Worm (Caenorhabditis elegans): ENCODE data around the gene T02G5.3.

The T02G5.3 gene

DNA sequence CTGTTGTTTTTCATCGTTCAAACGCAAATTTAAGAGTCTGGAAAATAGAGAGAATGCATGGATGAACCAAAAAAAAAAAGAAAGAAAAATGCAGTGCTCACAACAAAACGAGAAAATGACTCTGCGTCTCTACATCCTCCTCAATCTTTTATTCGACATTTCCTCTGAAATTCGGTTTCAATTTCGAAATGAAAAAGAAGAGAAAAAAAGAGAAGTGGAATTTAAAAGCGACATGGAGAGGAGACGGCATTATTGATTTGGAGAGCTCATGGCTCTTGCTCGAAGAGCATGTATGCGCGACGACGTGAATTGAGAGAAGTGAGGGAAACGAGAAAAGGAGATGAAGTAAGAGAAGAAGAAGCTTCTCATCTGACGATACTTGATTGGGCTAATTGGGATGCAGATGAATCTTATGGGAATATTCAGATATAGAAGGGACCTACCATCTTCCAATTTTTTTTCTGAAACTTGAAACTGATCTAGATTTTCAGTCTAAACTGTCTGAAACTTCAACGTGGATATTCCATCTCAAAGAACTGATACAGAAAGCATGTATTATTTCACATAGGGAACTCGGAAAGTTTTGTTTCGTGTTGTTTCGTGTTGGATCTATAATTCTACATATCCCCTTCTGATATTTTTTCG is 17.9 kb downstream of the T02G5.3 start:
- TF ChIP-seq unc-62 (GFP tag; optimal IDR thresholded peaks at IDR 0.05), result no peak

ce11 chrII:7111657-7112049 is 18.5 kb downstream of the T02G5.3 start, which contains the start of gene F10E7.5:
TSS of gene F10E7.5 (plus strand) at chrII:7111978.
- TF ChIP-seq unc-62 (GFP tag; optimal IDR thresholded peaks at IDR 0.05), result no peak

DNA sequence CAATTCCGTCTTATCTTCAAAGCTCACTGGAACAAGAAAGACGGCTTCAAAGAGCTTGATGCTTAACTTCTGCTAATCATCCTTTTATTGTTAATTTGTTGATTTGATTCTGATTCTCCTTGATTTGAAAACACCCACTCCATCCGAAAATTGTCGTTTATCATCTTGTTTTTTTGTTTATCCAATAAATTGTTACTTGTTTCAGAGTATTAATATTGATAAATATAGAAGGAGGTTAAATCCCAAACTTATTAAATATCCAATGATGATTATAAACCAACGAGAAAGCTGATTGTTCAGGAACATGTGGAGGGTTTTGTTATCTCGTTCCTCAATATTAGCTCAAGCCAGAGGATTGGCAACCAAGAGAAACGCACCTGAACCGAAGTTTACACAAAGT is 19.6 kb downstream of the T02G5.3 start, which contains the start of gene F10E7.6:
TSS of gene F10E7.6 (plus strand) at position 301 of the 400 bp plus-strand sequence.
- TF ChIP-seq unc-62 (GFP tag; optimal IDR thresholded peaks at IDR 0.05), result no peak

- no peak for TF ChIP-seq unc-62 (GFP tag; optimal IDR thresholded peaks at IDR 0.05)
Measured at ce11 chrII:7115638-7116037, 22.4 kb downstream of the T02G5.3 start, which contains the start of gene cutl-5. TSS of gene cutl-5 (minus strand) at chrII:7115906.

ce11 chrII:7116350-7116749 is 23.2 kb downstream of the T02G5.3 start, which contains the start of gene spon-1:
TSS of gene spon-1 (plus strand) at chrII:7116557.
- TF ChIP-seq unc-62 (GFP tag; optimal IDR thresholded peaks at IDR 0.05), result no peak

ce11 chrII:7119525-7119924 is 26.3 kb downstream of the T02G5.3 start:
- no peak for TF ChIP-seq unc-62 (GFP tag; optimal IDR thresholded peaks at IDR 0.05)

DNA sequence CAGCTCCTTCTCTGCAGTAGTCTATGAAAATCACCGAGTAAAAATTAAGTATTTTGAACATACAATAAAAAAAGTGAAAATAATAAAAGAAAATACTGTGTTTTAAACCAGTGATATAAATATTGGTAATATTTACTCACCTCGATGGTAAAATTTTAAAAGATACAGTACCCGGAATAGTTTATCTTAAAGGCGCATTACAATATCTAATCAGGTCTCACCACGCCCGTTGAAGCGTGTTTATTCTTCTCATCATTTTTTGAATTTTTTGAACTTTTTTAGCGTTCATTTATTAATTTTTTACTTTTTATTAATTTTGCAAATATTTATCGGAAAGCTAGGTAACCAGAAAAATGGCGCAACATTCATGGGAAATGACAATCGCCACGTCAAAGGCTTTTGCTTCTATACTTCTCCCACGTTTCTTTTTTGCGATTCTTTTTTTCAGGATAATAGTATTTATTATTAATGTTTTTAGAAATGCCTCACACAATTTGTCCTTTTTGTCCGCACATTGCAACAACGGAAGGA is 28.6 kb downstream of the T02G5.3 start, which contains the start of gene F10E7.2:
TSS of gene F10E7.2 (plus strand) at position 481 of the 531 bp plus-strand sequence.
- no peak for TF ChIP-seq unc-62 (GFP tag; optimal IDR thresholded peaks at IDR 0.05)

ce11 chrII:7122661-7123418 is 29.7 kb downstream of the T02G5.3 start, which contains the start of gene F10E7.11:
TSS of gene F10E7.11 (minus strand) at chrII:7122892.
- no peak for TF ChIP-seq unc-62 (GFP tag; optimal IDR thresholded peaks at IDR 0.05)

ce11 chrII:7126457-7126856 is 33.3 kb downstream of the T02G5.3 start, which contains the start of gene F10E7.1:
TSS of gene F10E7.1 (plus strand) at chrII:7126757.
- TF ChIP-seq unc-62 (GFP tag; optimal IDR thresholded peaks at IDR 0.05), result no peak

ce11 chrII:7131871-7132693 is 38.9 kb downstream of the T02G5.3 start, which contains the start of the genes T07F8.4 and gld-3:
TSS of gene T07F8.4 (minus strand) at chrII:7132032.
TSS of gene gld-3 (plus strand) at chrII:7132643.
- no peak for TF ChIP-seq unc-62 (GFP tag; optimal IDR thresholded peaks at IDR 0.05)

DNA sequence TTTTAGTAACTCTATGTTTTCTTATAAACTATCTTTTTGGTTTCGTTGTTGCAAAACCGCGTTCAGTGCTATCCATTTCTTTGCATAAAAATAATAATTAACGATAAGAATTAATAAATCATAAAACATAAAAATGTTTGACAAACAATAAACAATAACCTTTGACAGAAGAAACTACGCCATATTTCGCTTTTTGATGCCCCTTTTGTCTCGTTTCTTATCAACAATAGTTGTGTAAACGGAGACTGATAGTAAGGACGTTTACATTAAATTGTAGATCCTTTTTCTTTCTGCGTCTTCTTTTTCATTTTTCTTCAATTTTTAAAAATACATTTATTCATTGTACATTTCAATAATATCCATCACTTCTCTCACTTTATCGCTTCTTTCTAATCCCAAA is 45.9 kb downstream of the T02G5.3 start:
- TF ChIP-seq unc-62 (GFP tag; optimal IDR thresholded peaks at IDR 0.05), result no peak

DNA sequence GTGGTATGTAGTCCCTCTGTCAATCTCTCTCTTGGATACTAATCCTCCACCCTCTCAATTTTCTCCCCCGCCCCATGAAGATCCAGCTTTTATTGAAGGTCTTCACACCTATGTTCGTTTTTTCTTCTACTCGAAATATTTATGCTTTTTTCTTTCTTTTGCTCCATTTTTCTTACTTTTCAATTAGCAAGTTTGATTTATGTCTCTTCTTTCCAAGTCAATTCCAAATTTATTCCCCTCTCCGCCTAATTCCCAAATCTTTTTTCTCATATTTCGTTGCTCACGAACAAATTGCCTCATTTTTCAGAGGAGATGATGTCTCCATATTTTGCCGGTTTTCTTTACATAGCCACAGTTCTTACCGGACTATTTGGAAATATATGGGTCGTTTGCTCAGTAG is 51.1 kb downstream of the T02G5.3 start, which contains the start of gene npr-31:
TSS of gene npr-31 (plus strand) at position 301 of the 400 bp plus-strand sequence.
- TF ChIP-seq unc-62 (GFP tag; optimal IDR thresholded peaks at IDR 0.05), result no peak

DNA sequence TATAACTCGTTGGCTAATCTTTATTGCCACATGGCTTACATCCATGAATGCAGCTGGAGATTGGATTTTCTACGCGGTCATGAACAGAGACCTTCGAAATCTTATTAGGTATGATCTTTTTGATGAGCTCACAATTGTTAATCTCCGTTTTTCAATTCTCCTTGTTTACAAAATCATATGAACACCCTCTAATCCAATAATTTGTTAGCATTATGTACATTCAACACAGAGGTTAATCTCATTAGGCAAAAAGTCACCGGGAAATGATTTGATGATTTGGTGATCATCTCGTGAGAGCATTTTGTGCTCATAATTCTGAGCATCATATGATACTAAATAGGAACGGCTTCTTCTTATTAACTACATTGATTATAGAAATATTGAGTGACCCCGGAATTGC is 53.1 kb downstream of the T02G5.3 start:
- no peak for TF ChIP-seq unc-62 (GFP tag; optimal IDR thresholded peaks at IDR 0.05)

ce11 chrII:7147550-7147949 is 54.4 kb downstream of the T02G5.3 start:
- TF ChIP-seq unc-62 (GFP tag; optimal IDR thresholded peaks at IDR 0.05), result no peak

- TF ChIP-seq unc-62 (GFP tag; optimal IDR thresholded peaks at IDR 0.05), result no peak
Measured at ce11 chrII:7148099-7148498, 54.9 kb downstream of the T02G5.3 start, which contains the start of gene T07F8.1. TSS of gene T07F8.1 (plus strand) at chrII:7148399.
